Worm (Caenorhabditis elegans) whole organism, late embryonic: Measurements from ENCODE around the gene srxa-15.

Experiments used
- F13H6.1 ChIP-seq: sonication (generic microtip); optimal IDR thresholded peaks from 2 replicates; lab custom pipeline; 2016; ENCODE audit warnings: missing genetic modification characterization, missing compliant biosample characterization
- K09A11.1 ChIP-seq: sonication (generic microtip); optimal IDR thresholded peaks from 2 replicates; lab custom pipeline; 2017; ENCODE audit warnings: antibody characterized with exemption, mild to moderate bottlenecking, missing genetic modification characterization, missing compliant biosample characterization; ENCODE audit not compliant: insufficient read depth
- ceh-18 ChIP-seq: sonication (generic microtip); optimal IDR thresholded peaks from 2 replicates; lab custom pipeline; 2016; ENCODE audit warnings: missing genetic modification characterization, missing compliant biosample characterization
- ceh-19 ChIP-seq: fragments of 200-800 bp; sonication (Bioruptor generic); optimal IDR thresholded peaks from 2 replicates; lab custom pipeline; 2018; ENCODE audit warnings: mild to moderate bottlenecking, missing genetic modification characterization, missing compliant biosample characterization
- ceh-22 ChIP-seq: sonication (generic microtip); optimal IDR thresholded peaks from 2 replicates; lab custom pipeline; 2017; ENCODE audit warnings: missing biosample characterization, missing genetic modification characterization
- ceh-31 ChIP-seq: sonication (generic microtip); optimal IDR thresholded peaks from 2 replicates; lab custom pipeline; 2016; ENCODE audit warnings: missing genetic modification characterization, missing compliant biosample characterization
- ceh-45 ChIP-seq: fragments of 200-800 bp; sonication (Bioruptor generic); IDR thresholded peaks from 2 replicates; pipeline ENCODE4 v1.3.6; 2022; ENCODE audit warnings: missing genetic modification reagents, missing genetic modification characterization, missing compliant biosample characterization
- dmd-4 ChIP-seq: sonication (generic microtip); optimal IDR thresholded peaks from 2 replicates; lab custom pipeline; 2016; ENCODE audit warnings: borderline replicate concordance, missing genetic modification characterization, missing compliant biosample characterization
- elt-4 ChIP-seq: sonication (generic microtip); optimal IDR thresholded peaks from 2 replicates; lab custom pipeline; 2016; ENCODE audit warnings: missing genetic modification characterization, missing compliant biosample characterization
- ets-4 ChIP-seq: sonication (generic microtip); optimal IDR thresholded peaks from 2 replicates; lab custom pipeline; 2016; ENCODE audit warnings: missing genetic modification characterization, missing compliant biosample characterization
- eyg-1 ChIP-seq: sonication (generic microtip); optimal IDR thresholded peaks from 2 replicates; lab custom pipeline; 2016; ENCODE audit warnings: missing genotype, missing genetic modification characterization, missing compliant biosample characterization
- fax-1 ChIP-seq: sonication (generic microtip); optimal IDR thresholded peaks from 2 replicates; lab custom pipeline; 2016; ENCODE audit warnings: missing genotype, missing genetic modification characterization, missing compliant biosample characterization
- fkh-10 ChIP-seq: fragments of 150-350 bp; optimal IDR thresholded peaks from 2 replicates; lab custom pipeline; 2014; ENCODE audit warnings: missing biosample characterization, missing genetic modification reagents, missing genetic modification characterization
- gmeb-2 ChIP-seq: sonication (generic microtip); optimal IDR thresholded peaks from 2 replicates; lab custom pipeline; 2016; ENCODE audit warnings: missing genetic modification characterization, inconsistent platforms, missing compliant biosample characterization
- hlh-13 ChIP-seq: fragments of 200-800 bp; sonication (Bioruptor generic); optimal IDR thresholded peaks from 2 replicates; lab custom pipeline; 2018; ENCODE audit warnings: mild to moderate bottlenecking, missing genetic modification characterization, missing compliant biosample characterization
- hlh-6 ChIP-seq: sonication (generic microtip); optimal IDR thresholded peaks from 2 replicates; lab custom pipeline; 2016; ENCODE audit warnings: missing genotype, missing genetic modification characterization, missing compliant biosample characterization
- lim-6 ChIP-seq: sonication (generic microtip); optimal IDR thresholded peaks from 2 replicates; lab custom pipeline; 2016; ENCODE audit warnings: missing genetic modification characterization, missing compliant biosample characterization
- lin-11 ChIP-seq: fragments of 200-800 bp; sonication (Bioruptor generic); optimal IDR thresholded peaks from 2 replicates; lab custom pipeline; 2018; ENCODE audit warnings: mild to moderate bottlenecking, missing genetic modification characterization, missing compliant biosample characterization
- nfya-1 ChIP-seq: sonication (generic microtip); optimal IDR thresholded peaks from 2 replicates; lab custom pipeline; 2017; ENCODE audit warnings: missing genetic modification characterization, mild to moderate bottlenecking, missing compliant biosample characterization, antibody characterized with exemption, moderate library complexity
- nhr-232 ChIP-seq: sonication (generic microtip); optimal IDR thresholded peaks from 2 replicates; lab custom pipeline; 2016; ENCODE audit warnings: missing genetic modification characterization, missing compliant biosample characterization
- pag-3 ChIP-seq: sonication (generic microtip); optimal IDR thresholded peaks from 2 replicates; lab custom pipeline; 2016; ENCODE audit warnings: missing compliant biosample characterization, missing genetic modification characterization, borderline replicate concordance
- pax-1 ChIP-seq: fragments of 150-350 bp; optimal IDR thresholded peaks from 2 replicates; lab custom pipeline; 2014; ENCODE audit warnings: missing biosample characterization, missing genetic modification characterization
- pha-4 ChIP-seq: fragments of 150-350 bp; optimal IDR thresholded peaks from 2 replicates; lab custom pipeline; 2018; ENCODE audit warnings: missing biosample characterization, missing genetic modification reagents, missing genetic modification characterization
- pqm-1 ChIP-seq: sonication (generic microtip); optimal IDR thresholded peaks from 2 replicates; lab custom pipeline; 2016; ENCODE audit warnings: missing genetic modification characterization, missing compliant biosample characterization
- ref-2 ChIP-seq: sonication (generic microtip); optimal IDR thresholded peaks from 2 replicates; lab custom pipeline; 2016; ENCODE audit warnings: missing genetic modification characterization, missing compliant biosample characterization
- rnt-1 ChIP-seq: sonication (generic microtip); optimal IDR thresholded peaks from 2 replicates; lab custom pipeline; 2016; ENCODE audit warnings: missing genetic modification characterization, missing compliant biosample characterization
- sox-2 ChIP-seq: fragments of 200-800 bp; sonication (Bioruptor generic); IDR thresholded peaks from 2 replicates; pipeline ENCODE4 v1.3.6; 2022; ENCODE audit warnings: missing genetic modification reagents, missing genetic modification characterization, missing compliant biosample characterization
- sox-4 ChIP-seq: sonication (generic microtip); optimal IDR thresholded peaks from 2 replicates; lab custom pipeline; 2017; ENCODE audit warnings: mild to moderate bottlenecking, missing genetic modification characterization, inconsistent platforms, missing compliant biosample characterization
- syd-9 ChIP-seq: sonication (generic microtip); optimal IDR thresholded peaks from 2 replicates; lab custom pipeline; 2016; ENCODE audit warnings: mild to moderate bottlenecking, missing genetic modification characterization, moderate library complexity, missing compliant biosample characterization
- tbx-2 ChIP-seq: sonication (generic microtip); optimal IDR thresholded peaks from 2 replicates; lab custom pipeline; 2016; ENCODE audit warnings: missing genetic modification characterization, missing compliant biosample characterization
- tbx-7 ChIP-seq: sonication (generic microtip); optimal IDR thresholded peaks from 2 replicates; lab custom pipeline; 2016; ENCODE audit warnings: missing genotype, missing genetic modification characterization, missing compliant biosample characterization
- ttx-3 ChIP-seq: sonication (generic microtip); optimal IDR thresholded peaks from 2 replicates; lab custom pipeline; 2016; ENCODE audit warnings: missing genetic modification reagents, missing genetic modification characterization, missing compliant biosample characterization
- zip-5 ChIP-seq: sonication (generic microtip); optimal IDR thresholded peaks from 2 replicates; lab custom pipeline; 2016; ENCODE audit warnings: missing genetic modification characterization, missing compliant biosample characterization
- ztf-16 ChIP-seq: sonication (generic microtip); optimal IDR thresholded peaks from 2 replicates; lab custom pipeline; 2017; ENCODE audit warnings: missing genetic modification characterization, missing compliant biosample characterization

The srxa-15 gene

ce11 chrV:20600704-20601103 is 41.3 kb upstream of the srxa-15 start:
- peak; percentile 87 for TF ChIP-seq elt-4 (tag; lab: Kevin White, UChicago)
- TF ChIP-seq pqm-1 (tag; lab: Kevin White, UChicago): no peak
- TF ChIP-seq ceh-31 (tag; lab: Kevin White, UChicago): peak; percentile 7

DNA sequence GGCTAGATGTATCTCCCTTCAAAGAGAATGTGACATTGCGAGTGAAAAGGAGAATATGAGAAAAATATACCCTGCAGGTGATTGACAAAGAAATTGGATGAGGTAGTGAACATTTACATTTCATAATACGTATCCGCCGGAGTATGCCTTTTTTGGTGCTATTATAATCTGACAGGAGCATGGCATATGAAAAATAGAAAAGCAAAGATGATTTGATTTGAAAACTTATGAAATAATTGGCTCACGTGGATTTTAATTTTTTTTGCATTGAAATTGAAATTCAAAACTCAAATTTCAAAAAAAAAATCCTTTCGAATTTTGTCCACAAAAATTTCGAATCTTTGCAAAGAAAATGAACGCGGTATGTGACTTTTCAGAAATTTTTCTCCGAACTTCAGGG is 39.0 kb upstream of the srxa-15 start, which contains the start of gene ttr-11:
Gene ttr-11 (plus strand): TSS at position 301 of the 400 bp plus-strand sequence.
- no peak for TF ChIP-seq pha-4 (tag; lab: Kevin White, UChicago)
- TF ChIP-seq gmeb-2 (tag; lab: Kevin White, UChicago): no peak
- no peak for TF ChIP-seq pag-3 (tag; lab: Kevin White, UChicago)
- TF ChIP-seq hlh-13 (GFP tag; lab: Kevin White, UChicago): no peak
- no peak for TF ChIP-seq ceh-18 (tag; lab: Kevin White, UChicago)
- TF ChIP-seq sox-2 (GFP tag; lab: Robert Waterston, UW): no peak
- no peak for TF ChIP-seq F13H6.1 (tag; lab: Kevin White, UChicago)
- no peak for TF ChIP-seq syd-9
- no peak for TF ChIP-seq pqm-1 (tag; lab: Kevin White, UChicago)
- no peak for TF ChIP-seq rnt-1 (tag; lab: Kevin White, UChicago)
- TF ChIP-seq tbx-2 (tag; lab: Kevin White, UChicago): no peak
- TF ChIP-seq tbx-7 (tag; lab: Kevin White, UChicago): no peak
- no peak for TF ChIP-seq sox-4
- no peak for TF ChIP-seq ceh-22 (tag; lab: Kevin White, UChicago)
- TF ChIP-seq nhr-232: no peak
- TF ChIP-seq lin-11 (tag; lab: Kevin White, UChicago): no peak
- no peak for TF ChIP-seq ceh-19
- TF ChIP-seq ets-4: no peak

DNA sequence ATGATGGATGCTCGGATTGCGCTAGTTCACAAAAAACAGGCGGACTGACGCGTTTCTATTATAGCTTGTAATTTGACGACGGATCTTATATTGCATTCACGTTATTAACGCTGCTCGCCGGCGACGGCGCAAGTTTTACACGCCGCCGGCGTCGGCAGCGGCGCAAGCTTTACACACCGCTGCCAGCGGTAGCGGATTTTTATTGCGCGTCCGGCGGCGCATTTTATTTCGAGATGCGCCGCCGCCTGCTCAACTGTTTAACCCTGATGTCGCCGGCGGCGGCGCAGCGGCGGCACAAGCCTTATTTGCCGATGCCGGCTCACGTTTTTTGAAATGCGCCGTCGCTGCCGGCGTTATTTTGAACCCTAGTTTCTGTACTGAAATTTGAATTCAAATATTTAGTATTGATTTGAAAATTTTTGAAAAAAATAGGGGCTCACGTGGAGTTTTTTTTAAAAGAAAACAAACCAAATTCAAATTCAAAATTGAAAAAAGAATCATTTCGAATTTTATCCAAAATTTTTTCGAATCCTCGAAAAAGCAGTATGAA is 37.3 kb upstream of the srxa-15 start, which contains the start of gene ttr-57:
Gene ttr-57 (plus strand): TSS at position 500 of the 550 bp plus-strand sequence.
- TF ChIP-seq zip-5 (tag; lab: Kevin White, UChicago): no peak

- peak; percentile 85 for TF ChIP-seq rnt-1 (tag; lab: Kevin White, UChicago)
- TF ChIP-seq, all 69 proteins: peak for 1; not testable (repeated sequence) for 68
Measured at ce11 chrV:20605812-20606211, 36.2 kb upstream of the srxa-15 start.

ce11 chrV:20606617-20607016 is 35.4 kb upstream of the srxa-15 start, which contains the start of gene F46B3.23:
F46B3.23 (minus strand) TSS chrV:20606717.
- TF ChIP-seq ttx-3 (tag; lab: Kevin White, UChicago) (no peak), fkh-10 (GFP tag; lab: Kevin White, UChicago) (no peak), syd-9 (no peak), eyg-1 (tag; lab: Kevin White, UChicago) (no peak), lim-6 (tag; lab: Kevin White, UChicago) (no peak), pax-1 (tag; lab: Kevin White, UChicago) (no peak), dmd-4 (tag; lab: Kevin White, UChicago) (no peak), ceh-45 (GFP tag; lab: Robert Waterston, UW) (no peak), hlh-6 (tag; lab: Kevin White, UChicago) (no peak), ztf-16 (tag; lab: Kevin White, UChicago) (no peak), ref-2 (tag; lab: Kevin White, UChicago) (no peak)

ce11 chrV:20608688-20609087 is 33.3 kb upstream of the srxa-15 start, which contains the start of gene ttr-12:
ttr-12 (minus strand) TSS chrV:20608788.
- TF ChIP-seq fax-1 (no peak), tbx-7 (tag; lab: Kevin White, UChicago) (no peak), K09A11.1 (tag; lab: Kevin White, UChicago) (no peak), nfya-1 (tag; lab: Kevin White, UChicago) (no peak), syd-9 (no peak)
